Worm (Caenorhabditis elegans) whole organism, L2 larva: ENCODE data around the gene cdr-7.

Experiments used
- nhr-12 ChIP-seq: fragments of 150-350 bp; optimal IDR thresholded peaks from 2 replicates; lab custom pipeline; 2014; ENCODE audit warnings: missing biosample characterization, missing genetic modification characterization
- skn-1 ChIP-seq: sonication (generic microtip); optimal IDR thresholded peaks from 2 replicates; lab custom pipeline; 2017; ENCODE audit warnings: missing biosample characterization, missing genetic modification characterization
- unc-55 ChIP-seq: fragments of 150-350 bp; sonication (generic microtip); optimal IDR thresholded peaks from 3 replicates; lab custom pipeline; 2014; ENCODE audit warnings: missing biosample characterization, missing genetic modification reagents, missing genetic modification characterization
- ztf-4 ChIP-seq: fragments of 150-350 bp; optimal IDR thresholded peaks from 2 replicates; lab custom pipeline; 2014; ENCODE audit warnings: missing biosample characterization, missing genetic modification characterization

- TF ChIP-seq ztf-4 (tag; lab: Kevin White, UChicago) (no peak), nhr-12 (tag; lab: Kevin White, UChicago) (no peak), skn-1 (no peak), unc-55 (no peak)
Observed at ce11 chrV:12371386-12371785, 40.5 kb downstream of the cdr-7 start, which contains the start of gene F23H12.7.
